Fruit fly (Drosophila melanogaster) whole organism, embryonic: ENCODE results near the gene Osi10b.
A peak's percentile ranks its signal among the peaks of the same experiment; 100 is the strongest.

Source experiments
- Antp ChIP-seq: fragments of 200-800 bp; sonication (Bioruptor generic); optimal IDR thresholded peaks from 3 replicates; lab custom pipeline; 2016; ENCODE audit warnings: missing biosample characterization, missing genetic modification characterization
- Blimp-1 ChIP-seq: fragments of 200-800 bp; sonication (Bioruptor generic); optimal IDR thresholded peaks from 3 replicates; lab custom pipeline; 2018; ENCODE audit warnings: missing biosample characterization, missing genetic modification characterization, mild to moderate bottlenecking, moderate library complexity, missing genetic modification reagents
- CG10462 ChIP-seq: fragments of 200-800 bp; sonication (Bioruptor generic); optimal IDR thresholded peaks from 2 replicates; lab custom pipeline; 2016; ENCODE audit warnings: missing biosample characterization, missing genetic modification characterization
- CG10654 ChIP-seq: fragments of 200-800 bp; sonication (Bioruptor generic); optimal IDR thresholded peaks from 2 replicates; lab custom pipeline; 2016; ENCODE audit warnings: missing biosample characterization, missing genetic modification characterization
- CG12659 ChIP-seq: fragments of 200-800 bp; sonication (Bioruptor generic); optimal IDR thresholded peaks from 3 replicates; lab custom pipeline; 2017; ENCODE audit warnings: mild to moderate bottlenecking, missing biosample characterization, missing genetic modification reagents, missing genetic modification characterization
- CG12769 ChIP-seq: fragments of 200-800 bp; sonication (Bioruptor generic); optimal IDR thresholded peaks from 2 replicates; lab custom pipeline; 2019; ENCODE audit warnings: missing biosample characterization, mild to moderate bottlenecking, missing genetic modification characterization, moderate library complexity
- CG14050 ChIP-seq: fragments of 200-800 bp; sonication (Bioruptor generic); IDR thresholded peaks from 3 replicates; pipeline ENCODE4 v1.3.6; 2022; ENCODE audit warnings: missing biosample characterization, missing genetic modification characterization
- CG14667 ChIP-seq: fragments of 200-800 bp; sonication (Bioruptor generic); IDR thresholded peaks from 2 replicates; pipeline ENCODE4 v1.3.6; 2022; ENCODE audit warnings: missing biosample characterization, missing genetic modification characterization
- CG17568 ChIP-seq: fragments of 200-800 bp; sonication (Bioruptor generic); optimal IDR thresholded peaks from 2 replicates; lab custom pipeline; 2018; ENCODE audit warnings: missing biosample characterization, mild to moderate bottlenecking, missing genetic modification characterization, moderate library complexity
- CG17829 ChIP-seq: fragments of 200-800 bp; optimal IDR thresholded peaks from 2 replicates; lab custom pipeline; 2019; ENCODE audit warnings: missing biosample characterization, mild to moderate bottlenecking, missing genetic modification characterization, moderate library complexity
- CG2202 ChIP-seq: fragments of 200-800 bp; sonication (Bioruptor generic); optimal IDR thresholded peaks from 2 replicates; lab custom pipeline; 2018; ENCODE audit warnings: missing biosample characterization, mild to moderate bottlenecking, missing genetic modification characterization
- CG2712 ChIP-seq: fragments of 200-800 bp; optimal IDR thresholded peaks from 3 replicates; lab custom pipeline; 2019; ENCODE audit warnings: missing biosample characterization, mild to moderate bottlenecking, missing genetic modification characterization, moderate library complexity
- CG4424 ChIP-seq: fragments of 200-800 bp; sonication (Bioruptor generic); optimal IDR thresholded peaks from 3 replicates; lab custom pipeline; 2016; ENCODE audit warnings: missing biosample characterization, missing genetic modification characterization
- CG4820 ChIP-seq: fragments of 200-800 bp; sonication (Bioruptor generic); optimal IDR thresholded peaks from 3 replicates; lab custom pipeline; 2016; ENCODE audit warnings: missing biosample characterization, missing genetic modification characterization
- CG6689 ChIP-seq: fragments of 200-800 bp; sonication (Bioruptor generic); IDR thresholded peaks from 2 replicates; pipeline ENCODE4 v1.3.6; 2022; ENCODE audit warnings: missing biosample characterization, missing genetic modification characterization
- CG6765 ChIP-seq: fragments of 200-800 bp; sonication (Bioruptor generic); optimal IDR thresholded peaks from 3 replicates; lab custom pipeline; 2017; ENCODE audit warnings: missing biosample characterization, mild to moderate bottlenecking, missing genetic modification characterization
- CG7372 ChIP-seq: fragments of 200-800 bp; sonication (Bioruptor generic); IDR thresholded peaks from 2 replicates; pipeline ENCODE4 v1.3.6; 2022; ENCODE audit warnings: missing biosample characterization, missing genetic modification characterization
- CG8281 ChIP-seq: fragments of 200-800 bp; sonication (Bioruptor generic); optimal IDR thresholded peaks from 2 replicates; lab custom pipeline; 2018; ENCODE audit warnings: missing biosample characterization, mild to moderate bottlenecking, missing genetic modification characterization, moderate library complexity
- CG8388 ChIP-seq: fragments of 200-800 bp; sonication (Bioruptor generic); optimal IDR thresholded peaks from 2 replicates; lab custom pipeline; 2019; ENCODE audit warnings: missing biosample characterization, mild to moderate bottlenecking, missing genetic modification characterization, moderate library complexity
- D19B ChIP-seq: fragments of 200-800 bp; sonication (Bioruptor generic); optimal IDR thresholded peaks from 2 replicates; lab custom pipeline; 2017; ENCODE audit warnings: missing biosample characterization, mild to moderate bottlenecking, missing genetic modification characterization
- Dip2 ChIP-seq: fragments of 200-800 bp; sonication (Bioruptor generic); IDR thresholded peaks from 2 replicates; pipeline ENCODE4 v1.3.6; 2022; ENCODE audit warnings: missing biosample characterization, missing genetic modification characterization
- Elba2 ChIP-seq: fragments of 200-800 bp; sonication (Bioruptor generic); optimal IDR thresholded peaks from 3 replicates; lab custom pipeline; 2016; ENCODE audit warnings: missing biosample characterization, missing genetic modification characterization
- GATAe ChIP-seq: fragments of 200-800 bp; sonication (Bioruptor generic); conservative IDR thresholded peaks from 2 replicates; pipeline ENCODE4 v1.3.6; 2022; ENCODE audit warnings: missing biosample characterization, missing genetic modification characterization
- Side ChIP-seq: fragments of 200-800 bp; sonication (Bioruptor generic); optimal IDR thresholded peaks from 2 replicates; lab custom pipeline; 2016; ENCODE audit warnings: missing biosample characterization, missing genetic modification characterization
- Spps ChIP-seq: fragments of 200-800 bp; sonication (Bioruptor generic); optimal IDR thresholded peaks from 2 replicates; lab custom pipeline; 2018; ENCODE audit warnings: missing biosample characterization, mild to moderate bottlenecking, missing genetic modification characterization
- Sry-β ChIP-seq: fragments of 200-800 bp; sonication (Bioruptor generic); optimal IDR thresholded peaks from 2 replicates; lab custom pipeline; 2018; ENCODE audit warnings: missing biosample characterization, mild to moderate bottlenecking, missing genetic modification characterization, moderate library complexity
- Vsx1 ChIP-seq: fragments of 200-800 bp; sonication (Bioruptor generic); optimal IDR thresholded peaks from 2 replicates; lab custom pipeline; 2017; ENCODE audit warnings: missing biosample characterization, mild to moderate bottlenecking, missing genetic modification characterization, missing genetic modification reagents
- abd-A ChIP-seq: fragments of 200-800 bp; sonication (Bioruptor generic); optimal IDR thresholded peaks from 3 replicates; lab custom pipeline; 2019; ENCODE audit warnings: missing biosample characterization, mild to moderate bottlenecking, missing genetic modification characterization, moderate library complexity
- ato ChIP-seq: fragments of 200-800 bp; sonication (Bioruptor generic); IDR thresholded peaks from 2 replicates; pipeline ENCODE4 v1.3.6; 2022; ENCODE audit warnings: missing biosample characterization, missing genetic modification characterization; ENCODE audit not compliant: partially characterized antibody
- bab2 ChIP-seq: fragments of 200-800 bp; sonication (Bioruptor generic); optimal IDR thresholded peaks from 2 replicates; lab custom pipeline; 2016; ENCODE audit warnings: missing biosample characterization, missing genetic modification characterization
- br ChIP-seq: fragments of >200 bp; optimal IDR thresholded peaks from 2 replicates; lab custom pipeline; 2017
- chif ChIP-seq, 2 experiments: fragments of 200-800 bp; sonication (Bioruptor generic); optimal IDR thresholded peaks; 3 replicates each; lab custom pipeline; 2016; ENCODE audit warnings: missing biosample characterization in 2 of 2, missing genetic modification characterization in 2 of 2
- crc ChIP-seq: fragments of 200-800 bp; sonication (Bioruptor generic); optimal IDR thresholded peaks from 2 replicates; lab custom pipeline; 2016; ENCODE audit warnings: missing biosample characterization, missing genetic modification characterization
- dan ChIP-seq: fragments of 200-800 bp; sonication (Bioruptor generic); IDR thresholded peaks from 2 replicates; pipeline ENCODE4 v1.3.6; 2022; ENCODE audit warnings: missing biosample characterization, missing genetic modification characterization
- danr ChIP-seq: fragments of 200-800 bp; sonication (Bioruptor generic); IDR thresholded peaks from 2 replicates; pipeline ENCODE4 v1.3.6; 2022; ENCODE audit warnings: missing biosample characterization, missing genetic modification characterization
- en ChIP-seq: fragments of 200-800 bp; sonication (Bioruptor generic); optimal IDR thresholded peaks from 2 replicates; lab custom pipeline; 2016; ENCODE audit warnings: missing biosample characterization, missing genetic modification characterization
- fd102C ChIP-seq: fragments of 200-800 bp; sonication (Bioruptor generic); optimal IDR thresholded peaks from 2 replicates; lab custom pipeline; 2018; ENCODE audit warnings: missing biosample characterization, mild to moderate bottlenecking, missing genetic modification characterization, moderate library complexity
- ind ChIP-seq: fragments of 200-800 bp; sonication (Bioruptor generic); optimal IDR thresholded peaks from 3 replicates; lab custom pipeline; 2016; ENCODE audit warnings: missing biosample characterization, missing genetic modification characterization
- lmd ChIP-seq: fragments of 200-800 bp; sonication (Bioruptor generic); IDR thresholded peaks from 2 replicates; pipeline ENCODE4 v1.3.6; 2022; ENCODE audit warnings: missing biosample characterization, missing genetic modification characterization
- mld ChIP-seq: fragments of 200-800 bp; sonication (Bioruptor generic); IDR thresholded peaks from 3 replicates; pipeline ENCODE4 v1.3.6; 2022; ENCODE audit warnings: missing biosample characterization, missing genetic modification characterization; ENCODE audit not compliant: partially characterized antibody
- nerfin-1 ChIP-seq: fragments of 200-800 bp; sonication (Bioruptor generic); optimal IDR thresholded peaks from 3 replicates; lab custom pipeline; 2019; ENCODE audit warnings: missing biosample characterization, mild to moderate bottlenecking, missing genetic modification characterization, moderate library complexity
- nom ChIP-seq: fragments of 200-800 bp; sonication (Bioruptor generic); optimal IDR thresholded peaks from 2 replicates; lab custom pipeline; 2017; ENCODE audit warnings: missing biosample characterization, missing genetic modification characterization, mild to moderate bottlenecking, moderate library complexity, missing genetic modification reagents
- oc ChIP-seq: fragments of 200-800 bp; sonication (Bioruptor generic); optimal IDR thresholded peaks from 2 replicates; lab custom pipeline; 2018; ENCODE audit warnings: missing biosample characterization, mild to moderate bottlenecking, missing genetic modification characterization, moderate library complexity
- peb ChIP-seq: fragments of 200-800 bp; sonication (Bioruptor generic); IDR thresholded peaks from 2 replicates; pipeline ENCODE4 v1.3.6; 2022; ENCODE audit warnings: missing biosample characterization, missing genetic modification characterization
- pita ChIP-seq: fragments of 200-800 bp; sonication (Bioruptor generic); optimal IDR thresholded peaks from 2 replicates; lab custom pipeline; 2017; ENCODE audit warnings: missing biosample characterization, mild to moderate bottlenecking, missing genetic modification characterization
- pros ChIP-seq: fragments of 200-800 bp; sonication (Bioruptor generic); optimal IDR thresholded peaks from 3 replicates; lab custom pipeline; 2019; ENCODE audit warnings: missing biosample characterization, mild to moderate bottlenecking, missing genetic modification characterization, moderate library complexity
- sens ChIP-seq: fragments of 200-800 bp; sonication (Bioruptor generic); peaks from one replicate; lab custom pipeline; 2016; ENCODE audit warnings: missing biosample characterization, missing genetic modification characterization
- tin ChIP-seq: fragments of 200-800 bp; sonication (Bioruptor generic); optimal IDR thresholded peaks from 3 replicates; lab custom pipeline; 2016; ENCODE audit warnings: missing biosample characterization, missing genetic modification characterization
- vvl ChIP-seq: fragments of 200-800 bp; sonication (Bioruptor generic); IDR thresholded peaks from 2 replicates; pipeline ENCODE4 v1.3.6; 2022; ENCODE audit warnings: missing biosample characterization, missing genetic modification characterization
- yki ChIP-seq: fragments of >200 bp; optimal IDR thresholded peaks from 3 replicates; lab custom pipeline; 2018
- zen ChIP-seq: fragments of 200-800 bp; sonication (Bioruptor generic); optimal IDR thresholded peaks from 3 replicates; lab custom pipeline; 2018; ENCODE audit warnings: missing biosample characterization, mild to moderate bottlenecking, missing genetic modification characterization, moderate library complexity

Gene Osi10b

DNA sequence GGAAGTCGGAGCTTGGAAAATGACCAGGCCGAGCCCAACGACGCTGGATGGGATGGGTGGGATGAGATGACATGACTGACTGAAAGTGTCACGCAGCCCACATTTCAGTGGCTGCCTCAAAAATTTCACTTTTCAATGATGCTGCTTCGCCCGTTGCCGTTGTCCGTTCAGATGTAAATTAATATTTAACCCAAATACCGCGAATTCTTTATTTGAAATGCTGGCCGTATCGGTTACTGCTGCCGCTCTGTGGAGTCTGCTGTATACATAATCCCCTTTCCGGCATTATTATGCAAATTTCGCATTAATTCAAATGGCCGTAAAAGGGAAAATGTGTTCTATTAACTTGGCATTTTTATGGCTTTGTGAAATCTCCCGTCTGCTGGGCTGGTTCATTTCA is 35.7 kb upstream of the Osi10b start (continued):
- no peak for TF ChIP-seq zen (tag; lab: Kevin White, UChicago)
- TF ChIP-seq CG10654 (GFP tag; lab: Kevin White, UChicago): no peak
- TF ChIP-seq CG2202 (tag; lab: Kevin White, UChicago): no peak
- TF ChIP-seq nom (GFP tag; lab: Kevin White, UChicago): no peak
- no peak for TF ChIP-seq CG8388 (GFP tag; lab: Kevin White, UChicago)
- no peak for TF ChIP-seq peb
- no peak for TF ChIP-seq CG10462 (GFP tag; lab: Kevin White, UChicago)
- no peak for TF ChIP-seq ind (GFP tag; lab: Kevin White, UChicago)
- no peak for TF ChIP-seq D19B (GFP tag; lab: Kevin White, UChicago)
- TF ChIP-seq CG12659 (GFP tag; lab: Kevin White, UChicago): no peak
- TF ChIP-seq Antp (GFP tag; lab: Kevin White, UChicago): no peak

DNA sequence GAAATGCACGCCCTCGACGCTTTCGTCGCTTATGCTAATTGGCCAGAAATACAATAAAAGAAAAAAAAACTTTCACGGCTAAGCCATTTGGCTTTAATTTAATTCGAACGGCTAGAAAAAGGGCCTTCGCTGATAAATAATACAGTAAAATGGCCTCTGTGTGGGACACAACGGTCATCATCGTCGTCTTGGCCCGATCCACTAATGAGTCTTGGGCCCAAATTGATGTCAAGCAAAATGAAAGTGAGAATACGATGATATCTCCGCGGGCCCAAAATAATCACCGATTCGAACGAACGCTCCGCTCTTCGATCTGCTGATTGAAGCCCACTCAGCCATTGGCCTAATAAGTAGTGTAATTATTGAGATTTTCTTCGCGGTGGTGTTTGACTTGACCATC is 34.6 kb upstream of the Osi10b start:
- TF ChIP-seq D19B (GFP tag; lab: Kevin White, UChicago): no peak
- TF ChIP-seq oc (tag; lab: Kevin White, UChicago): peak; percentile 36
- no peak for TF ChIP-seq dan (GFP tag; lab: Robert Waterston, UW)
- no peak for TF ChIP-seq vvl (GFP tag; lab: Robert Waterston, UW)
- TF ChIP-seq mld (GFP tag; lab: Robert Waterston, UW): no peak
- TF ChIP-seq lmd (GFP tag; lab: Robert Waterston, UW): no peak
- no peak for TF ChIP-seq CG14050 (GFP tag; lab: Robert Waterston, UW)
- no peak for TF ChIP-seq Side (GFP tag; lab: Kevin White, UChicago)
- TF ChIP-seq crc (GFP tag; lab: Kevin White, UChicago): no peak
- TF ChIP-seq nerfin-1 (tag; lab: Kevin White, UChicago): no peak
- no peak for TF ChIP-seq pita (GFP tag; lab: Kevin White, UChicago)
- TF ChIP-seq abd-A (tag; lab: Kevin White, UChicago): peak; percentile 76
- no peak for TF ChIP-seq Sry-β (GFP tag; lab: Kevin White, UChicago)
- no peak for TF ChIP-seq Dip2 (GFP tag; lab: Robert Waterston, UW)
- TF ChIP-seq tin (GFP tag; lab: Kevin White, UChicago): no peak
- no peak for TF ChIP-seq fd102C (GFP tag; lab: Kevin White, UChicago)
- TF ChIP-seq CG4820 (GFP tag; lab: Kevin White, UChicago): no peak
- TF ChIP-seq CG17829 (tag; lab: Kevin White, UChicago): no peak
- TF ChIP-seq Elba2: no peak
- TF ChIP-seq CG14667 (GFP tag; lab: Robert Waterston, UW): no peak
- TF ChIP-seq CG12769 (tag; lab: Kevin White, UChicago): no peak
- TF ChIP-seq en (GFP tag; lab: Kevin White, UChicago): no peak
- no peak for TF ChIP-seq CG6765 (GFP tag; lab: Kevin White, UChicago)
- TF ChIP-seq pros (GFP tag; lab: Kevin White, UChicago): peak; percentile 84
- no peak for TF ChIP-seq yki (lab: Kevin White, UChicago)
- no peak for TF ChIP-seq GATAe (GFP tag; lab: Robert Waterston, UW)
- peak; percentile 47 for TF ChIP-seq sens (GFP tag; lab: Kevin White, UChicago)
- no peak for TF ChIP-seq Spps (tag; lab: Kevin White, UChicago)
- TF ChIP-seq ind (GFP tag; lab: Kevin White, UChicago): no peak
- TF ChIP-seq CG4424 (GFP tag; lab: Kevin White, UChicago): no peak
- no peak for TF ChIP-seq CG8281 (tag; lab: Kevin White, UChicago)
- TF ChIP-seq CG6689 (GFP tag; lab: Robert Waterston, UW): no peak
- no peak for TF ChIP-seq Vsx1 (GFP tag; lab: Kevin White, UChicago)
- TF ChIP-seq Blimp-1 (GFP tag; lab: Kevin White, UChicago): peak; percentile 97
- TF ChIP-seq ato: no peak
- no peak for TF ChIP-seq CG17568 (GFP tag; lab: Kevin White, UChicago)
- no peak for TF ChIP-seq CG7372 (GFP tag; lab: Robert Waterston, UW)
- TF ChIP-seq CG2712 (tag; lab: Kevin White, UChicago): no peak
- TF ChIP-seq br (lab: Kevin White, UChicago): no peak
- TF ChIP-seq chif (GFP tag; optimal IDR thresholded peaks at IDR 0.05; lab: Kevin White, UChicago): no peak
- TF ChIP-seq danr: no peak
- TF ChIP-seq bab2 (GFP tag; lab: Kevin White, UChicago): no peak
